Worm (Caenorhabditis elegans): ENCODE measurements around the gene fbxa-171.

The fbxa-171 gene

ce11 chrV:17558377-17558776 lies 7.4 kb downstream of the fbxa-171 start, which contains the start of gene fbxa-174:
fbxa-174 (minus strand) TSS chrV:17558477.
- TF ChIP-seq pbrm-1 (GFP tag; IDR thresholded peaks at IDR 0.05): no peak
- no peak for TF ChIP-seq nfyb-1 (GFP tag; IDR thresholded peaks at IDR 0.05)
- no peak for TF ChIP-seq madf-3 (GFP tag; IDR thresholded peaks at IDR 0.05)
- no peak for TF ChIP-seq sea-2 (GFP tag; IDR thresholded peaks at IDR 0.05)
- no peak for TF ChIP-seq rcor-1 (GFP tag; IDR thresholded peaks at IDR 0.05)
- no peak for TF ChIP-seq attf-3 (GFP tag; conservative IDR thresholded peaks at IDR 0.05)
- no peak for TF ChIP-seq Y56A3A.18 (GFP tag; IDR thresholded peaks at IDR 0.05)
- no peak for TF ChIP-seq fkh-3 (tag; optimal IDR thresholded peaks at IDR 0.05)
- TF ChIP-seq lag-1 (GFP tag; IDR thresholded peaks at IDR 0.05): no peak
- TF ChIP-seq F55B11.4 (tag; optimal IDR thresholded peaks at IDR 0.05; ENCODE audit: borderline replicate concordance, insufficient read depth): no peak
- no peak for TF ChIP-seq ZK185.1 (tag; optimal IDR thresholded peaks at IDR 0.05; ENCODE audit: poor library complexity, severe bottlenecking)
- no peak for TF ChIP-seq dpl-1 (GFP tag; optimal IDR thresholded peaks at IDR 0.05)

- no peak for TF ChIP-seq let-607 (tag; optimal IDR thresholded peaks at IDR 0.05)
- TF ChIP-seq hmg-20 (GFP tag; IDR thresholded peaks at IDR 0.05): no peak
- no peak for TF ChIP-seq attf-6 (GFP tag; IDR thresholded peaks at IDR 0.05)
- no peak for TF ChIP-seq lin-54 (GFP tag; optimal IDR thresholded peaks at IDR 0.05)
- TF ChIP-seq die-1 (tag; optimal IDR thresholded peaks at IDR 0.05): no peak
- no peak for TF ChIP-seq Y53F4B.3 (GFP tag; IDR thresholded peaks at IDR 0.05)
- no peak for TF ChIP-seq rcor-1 (GFP tag; IDR thresholded peaks at IDR 0.05)
Observed at ce11 chrV:17552759-17553158, 13.0 kb downstream of the fbxa-171 start, which contains the start of gene C38D9.8. C38D9.8 (minus strand) TSS chrV:17552859.

- TF ChIP-seq tbx-9 (tag; optimal IDR thresholded peaks at IDR 0.05; ENCODE audit: borderline replicate concordance): no peak
Observed at ce11 chrV:17551396-17551795, 14.4 kb downstream of the fbxa-171 start.

- peak; percentile 73 for TF ChIP-seq nhr-80 (tag; optimal IDR thresholded peaks at IDR 0.05)
- no peak for TF ChIP-seq somi-1 (GFP tag; optimal IDR thresholded peaks at IDR 0.05)
- no peak for TF ChIP-seq Y67H2A.10 (GFP tag; conservative IDR thresholded peaks at IDR 0.05)
- TF ChIP-seq atf-7 (tag; optimal IDR thresholded peaks at IDR 0.05): no peak
- TF ChIP-seq Y79H2A.3 (GFP tag; conservative IDR thresholded peaks at IDR 0.05): no peak
- no peak for TF ChIP-seq F23B12.7 (tag; optimal IDR thresholded peaks at IDR 0.05; ENCODE audit: insufficient read depth)
- TF ChIP-seq D2030.7 (GFP tag; IDR thresholded peaks at IDR 0.05): no peak
- TF ChIP-seq B0035.1 (tag; optimal IDR thresholded peaks at IDR 0.05): no peak
- TF ChIP-seq attf-5 (GFP tag; optimal IDR thresholded peaks at IDR 0.05): peak; percentile 20
- no peak for TF ChIP-seq lsy-27 (tag; optimal IDR thresholded peaks at IDR 0.05; ENCODE audit: borderline replicate concordance, insufficient read depth)
- TF ChIP-seq F52B5.7 (tag; optimal IDR thresholded peaks at IDR 0.05): no peak
- no peak for TF ChIP-seq snpc-4 (GFP tag; optimal IDR thresholded peaks at IDR 0.05)
- TF ChIP-seq snpc-4 (tag; optimal IDR thresholded peaks at IDR 0.05): peak; percentile 46 to 88 (median 77)
Observed at ce11 chrV:17549362-17549761, 16.4 kb downstream of the fbxa-171 start, which contains the start of gene fbxa-176. fbxa-176 (plus strand) TSS chrV:17549675.

ce11 chrV:17548635-17549034 lies 17.2 kb downstream of the fbxa-171 start:
- TF ChIP-seq lin-26 (GFP tag; IDR thresholded peaks at IDR 0.05) (0 out of 2 replicates have a peak, but pooled peaks have one; percentile 54), egrh-3 (GFP tag; IDR thresholded peaks at IDR 0.05) (peak; percentile 96), bed-2 (GFP tag; IDR thresholded peaks at IDR 0.05) (no peak), cebp-2 (GFP tag; IDR thresholded peaks at IDR 0.05) (0 out of 2 replicates have a peak, but pooled peaks have one; percentile 32), zfh-2 (GFP tag; conservative IDR thresholded peaks at IDR 0.05) (peak; percentile 97)
